Fruit fly (Drosophila melanogaster) S2 (cell line): ENCODE results near the gene CG15255.
"Not testable (repeated sequence)": the region's sequence is repeated elsewhere in the genome, so short reads cannot be mapped to it uniquely, and the experiment has no call there.

Experiments
- CG8478 ChIP-seq: fragments of >200 bp; optimal IDR thresholded peaks from 2 replicates; lab custom pipeline; 2018
- CTCF ChIP-seq, 2 experiments: fragments of >200 bp; optimal IDR thresholded peaks; 2 replicates each; lab custom pipeline; 2018

CG15255 gene

dm6 chr2L:15611669-15612308 lies at the start of gene CG15255:
Gene CG15255 (minus strand): TSS chr2L:15611719.
- TF ChIP-seq CG8478 (lab: Kevin White, UChicago): no peak

DNA sequence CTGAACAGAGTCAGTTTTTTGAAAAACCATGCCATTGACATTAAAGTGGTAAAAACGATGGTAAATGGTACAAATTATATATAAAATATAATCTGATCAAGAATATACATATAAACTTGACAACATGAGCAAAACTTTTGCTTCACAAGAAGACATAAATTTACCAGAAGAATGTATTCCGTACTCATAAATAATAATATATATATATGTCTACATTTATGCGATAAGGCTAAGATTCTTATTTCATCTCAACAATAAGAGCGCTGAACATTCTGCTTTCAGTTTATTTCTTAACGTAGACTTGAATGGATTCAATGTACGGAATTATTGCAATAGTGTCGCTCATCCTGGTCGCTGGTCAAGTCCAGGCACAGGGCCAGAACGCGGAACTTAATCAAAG lies 49.2 kb upstream of the CG15255 start, which contains the start of gene CG18477:
CG18477 (plus strand) TSS at position 301 of the 400 bp plus-strand sequence.
- not testable (repeated sequence) for TF ChIP-seq CTCF (optimal IDR thresholded peaks at IDR 0.05; lab: Kevin White, UChicago); CG8478 (lab: Kevin White, UChicago)

dm6 chr2L:15659374-15659773 lies 47.9 kb upstream of the CG15255 start, which contains the start of gene CG44141:
Gene CG44141 (minus strand): TSS chr2L:15659474.
- TF ChIP-seq CG8478 (lab: Kevin White, UChicago); CTCF (optimal IDR thresholded peaks at IDR 0.05; lab: Kevin White, UChicago): not testable (repeated sequence)

DNA sequence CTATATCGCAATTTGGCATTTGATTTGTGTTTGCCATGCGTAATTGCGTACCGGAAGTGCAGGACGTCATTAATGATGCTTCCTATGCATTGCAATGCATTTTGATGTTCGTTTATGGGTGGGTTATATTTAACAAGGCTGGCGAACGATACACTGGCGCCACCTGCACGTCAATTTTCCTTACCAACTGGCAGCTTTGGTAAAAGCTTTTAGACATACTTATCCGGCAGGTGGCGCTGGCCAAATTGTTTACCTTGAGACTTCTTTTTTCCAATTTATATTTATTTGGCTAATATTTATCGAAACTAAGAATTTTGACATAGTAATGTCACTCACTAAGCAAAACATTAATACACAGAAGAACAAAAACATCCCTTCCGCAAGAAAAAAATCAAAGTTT lies 32.3 kb upstream of the CG15255 start:
- TF ChIP-seq CG8478 (lab: Kevin White, UChicago) (no peak), CTCF (optimal IDR thresholded peaks at IDR 0.05; lab: Kevin White, UChicago) (peak; percentile 78 to 81)

DNA sequence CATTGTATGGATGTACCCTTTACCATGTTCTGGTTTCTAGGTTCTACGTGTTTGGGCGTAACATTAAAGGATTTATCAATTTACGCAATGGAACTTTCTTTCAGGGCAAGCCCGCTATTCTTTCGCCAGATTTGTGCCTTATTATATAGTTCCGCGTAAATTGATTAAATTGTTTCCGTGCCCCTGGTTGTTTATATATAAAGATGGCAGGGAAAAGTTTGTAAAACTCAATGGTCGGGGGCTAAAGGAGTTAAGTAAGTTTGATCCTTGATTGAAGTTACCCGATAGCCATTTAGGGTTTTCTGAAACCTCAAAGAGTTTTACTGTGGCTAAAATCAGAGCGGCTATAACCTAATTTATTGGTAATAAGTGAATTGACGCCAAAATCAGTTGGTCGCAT lies 30.1 kb upstream of the CG15255 start:
- TF ChIP-seq CG8478 (lab: Kevin White, UChicago) (no peak), CTCF (optimal IDR thresholded peaks at IDR 0.05; lab: Kevin White, UChicago) (no peak)

DNA sequence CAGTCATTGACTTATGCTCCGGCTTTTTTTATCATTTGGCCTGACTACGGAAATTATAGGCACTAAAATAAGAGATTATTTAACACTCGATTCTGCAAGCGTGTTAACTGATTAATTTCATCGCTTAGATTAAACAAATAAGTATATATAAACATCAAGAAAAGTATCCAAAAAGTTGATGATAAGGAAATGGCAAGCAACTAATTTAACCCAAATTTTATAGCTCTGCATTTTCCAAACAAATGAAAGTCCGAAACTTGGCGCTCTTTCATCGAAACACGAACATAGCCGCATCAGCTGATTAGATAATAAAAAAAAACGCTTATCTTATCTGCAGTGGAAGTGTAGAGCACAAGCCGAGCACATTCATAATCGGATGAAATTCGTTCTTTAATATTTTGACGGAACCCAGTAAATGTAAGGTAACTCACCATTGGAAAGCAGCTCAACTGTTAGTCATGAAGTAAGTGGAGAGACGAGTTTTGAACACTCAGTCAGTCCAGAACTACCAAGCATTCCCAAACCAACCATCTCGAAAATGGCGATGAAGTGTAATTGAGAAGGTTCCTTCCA lies 18.2 kb upstream of the CG15255 start, which contains the start of gene CG18480:
CG18480 (plus strand) TSS at position 407 of the 573 bp plus-strand sequence.
- TF ChIP-seq CG8478 (lab: Kevin White, UChicago) (no peak), CTCF (optimal IDR thresholded peaks at IDR 0.05; lab: Kevin White, UChicago) (no peak)

DNA sequence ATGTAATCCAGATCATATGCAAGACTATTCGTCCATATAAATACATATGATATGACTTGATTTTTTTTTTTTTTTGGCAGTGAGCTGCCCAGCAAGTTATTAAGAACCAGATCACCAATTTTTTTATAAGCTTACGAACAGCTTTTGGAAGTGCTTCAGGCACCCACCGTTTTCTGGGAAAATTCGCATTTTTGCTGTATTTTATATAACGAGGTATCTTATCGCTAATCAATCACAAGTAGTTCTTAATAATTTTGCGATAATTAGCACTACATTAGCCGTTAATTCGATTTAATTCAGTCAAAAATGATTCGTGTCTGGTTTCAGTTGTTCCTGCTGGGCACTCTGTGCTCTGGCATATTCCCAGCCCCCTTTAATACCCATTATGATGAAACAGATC lies 16.9 kb upstream of the CG15255 start, which contains the start of gene CG7631:
CG7631 (plus strand) TSS at position 301 of the 400 bp plus-strand sequence.
- no peak for TF ChIP-seq CTCF (optimal IDR thresholded peaks at IDR 0.05; lab: Kevin White, UChicago)
- no peak for TF ChIP-seq CG8478 (lab: Kevin White, UChicago)

DNA sequence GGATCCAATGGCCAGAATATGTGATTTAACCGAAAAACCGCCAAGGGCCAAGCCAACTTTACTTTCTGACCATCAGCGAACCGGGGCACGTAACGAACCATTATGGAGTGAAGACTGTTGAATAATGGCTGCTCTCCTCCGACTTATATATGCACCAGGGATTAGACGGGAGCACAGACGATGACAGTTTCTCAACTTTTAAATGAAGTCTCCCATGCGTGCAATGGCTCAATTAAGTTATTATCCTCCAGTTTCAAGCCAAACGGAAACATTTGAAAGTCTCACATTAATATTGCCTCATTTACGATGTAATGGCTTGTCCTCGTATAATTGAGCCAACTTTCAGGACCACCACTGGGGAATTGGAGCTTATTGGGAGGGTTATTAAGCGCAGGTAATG lies 11.9 kb upstream of the CG15255 start, which contains the start of gene Or35a:
Or35a (minus strand) TSS at position 101 of the 400 bp plus-strand sequence.
- TF ChIP-seq CG8478 (lab: Kevin White, UChicago) (no peak), CTCF (optimal IDR thresholded peaks at IDR 0.05; lab: Kevin White, UChicago) (no peak)

- no peak for TF ChIP-seq CG8478 (lab: Kevin White, UChicago)
- no peak for TF ChIP-seq CTCF (optimal IDR thresholded peaks at IDR 0.05; lab: Kevin White, UChicago)
Measured at dm6 chr2L:15616697-15617096, 5.2 kb upstream of the CG15255 start, which contains the start of gene CG11865. Gene CG11865 (plus strand): TSS chr2L:15616997.

dm6 chr2L:15616251-15616650 lies 4.7 kb upstream of the CG15255 start, which contains the start of gene CG15253:
Gene CG15253 (minus strand): TSS chr2L:15616351.
- TF ChIP-seq CTCF (optimal IDR thresholded peaks at IDR 0.05; lab: Kevin White, UChicago) (no peak), CG8478 (lab: Kevin White, UChicago) (no peak)

- TF ChIP-seq CTCF (optimal IDR thresholded peaks at IDR 0.05; lab: Kevin White, UChicago): no peak
- TF ChIP-seq CG8478 (lab: Kevin White, UChicago): no peak
Measured at dm6 chr2L:15614728-15615127, 3.2 kb upstream of the CG15255 start, which contains the start of gene CG15254. Gene CG15254 (minus strand): TSS chr2L:15614828.

dm6 chr2L:15613285-15613912 lies 1.9 kb upstream of the CG15255 start, which contains the start of gene Semp1:
Gene Semp1 (minus strand): TSS chr2L:15613335.
- TF ChIP-seq CG8478 (lab: Kevin White, UChicago) (no peak), CTCF (optimal IDR thresholded peaks at IDR 0.05; lab: Kevin White, UChicago) (no peak)

- no peak for TF ChIP-seq CG8478 (lab: Kevin White, UChicago)
- no peak for TF ChIP-seq CTCF (optimal IDR thresholded peaks at IDR 0.05; lab: Kevin White, UChicago)
Measured at dm6 chr2L:15609139-15609538, 2.4 kb downstream of the CG15255 start.
